Worm (Caenorhabditis elegans): ENCODE results near the gene F56C3.1.

DNA sequence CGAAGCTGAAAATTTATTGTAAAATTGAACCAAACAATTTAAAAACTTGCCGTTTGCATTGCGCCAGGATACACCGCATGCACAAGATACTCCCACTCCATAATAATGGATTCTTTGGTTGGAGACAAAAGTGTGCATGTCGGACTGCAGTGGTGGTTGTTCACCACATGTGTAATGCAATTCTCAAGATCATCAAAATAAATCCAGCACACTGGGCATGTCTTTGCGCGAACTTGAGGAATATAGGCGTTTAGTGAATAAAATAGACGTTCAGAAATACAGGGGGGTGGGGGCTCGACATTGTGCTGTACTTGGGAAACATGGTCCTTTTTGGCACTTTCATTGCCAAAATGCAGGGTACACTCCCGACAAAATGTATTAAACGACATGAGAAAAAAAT lies 39.3 kb downstream of the F56C3.1 start, which contains the start of gene F19G12.11:
- no peak for TF ChIP-seq hnd-1 (tag; optimal IDR thresholded peaks at IDR 0.05)
- no peak for TF ChIP-seq aly-1 (tag; optimal IDR thresholded peaks at IDR 0.05)
- no peak for TF ChIP-seq ama-1 (optimal IDR thresholded peaks at IDR 0.05)
- no peak for TF ChIP-seq pes-1 (GFP tag; IDR thresholded peaks at IDR 0.05)
- no peak for TF ChIP-seq scrt-1 (GFP tag; IDR thresholded peaks at IDR 0.05)
- no peak for TF ChIP-seq tbx-11 (GFP tag; IDR thresholded peaks at IDR 0.05)
- no peak for TF ChIP-seq B0310.2 (tag; optimal IDR thresholded peaks at IDR 0.05)
- no peak for TF ChIP-seq flt-1 (GFP tag; IDR thresholded peaks at IDR 0.05)
- no peak for TF ChIP-seq tra-4 (tag; optimal IDR thresholded peaks at IDR 0.05)
- no peak for TF ChIP-seq hmg-4 (GFP tag; optimal IDR thresholded peaks at IDR 0.05)

Measured in whole organism, early embryonic.